Worm (Caenorhabditis elegans): Measurements from ENCODE around the gene F17H10.1.

The F17H10.1 gene

DNA sequence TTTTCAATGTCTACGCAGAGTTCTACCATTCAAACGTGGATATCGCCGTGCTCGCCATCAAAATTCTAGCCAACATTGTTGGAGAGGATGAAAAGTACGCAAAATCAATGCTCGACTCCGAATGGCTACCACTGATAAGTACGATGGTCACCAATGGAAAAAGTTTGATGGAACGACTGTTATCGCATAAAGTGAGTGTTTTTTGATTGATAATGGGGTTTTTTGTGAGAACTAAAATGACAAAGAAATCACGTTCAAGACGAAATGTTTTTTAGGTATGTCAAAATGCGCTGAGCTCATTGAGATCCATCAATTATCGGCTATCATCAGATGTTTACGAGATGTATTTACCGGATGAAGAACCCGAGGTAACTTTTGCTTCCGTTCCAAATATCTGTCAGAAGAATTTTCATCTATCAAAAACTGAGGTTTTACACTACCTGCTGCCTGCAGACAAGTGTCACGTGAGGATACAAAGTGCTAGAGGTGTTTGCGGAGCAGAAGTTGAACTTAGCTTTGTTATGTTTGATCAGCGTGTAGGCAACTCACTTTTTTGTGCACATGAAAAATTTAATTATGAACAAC lies 1.2 kb downstream of the F17H10.1 start (continued):
- TF ChIP-seq mel-28 (tag; optimal IDR thresholded peaks at IDR 0.05; ENCODE audit: borderline replicate concordance), result no peak
- TF ChIP-seq ama-1 (optimal IDR thresholded peaks at IDR 0.05), result peak; percentile 34
- no peak for TF ChIP-seq ama-1 (GFP tag; optimal IDR thresholded peaks at IDR 0.05)
- TF ChIP-seq atf-7 (tag; optimal IDR thresholded peaks at IDR 0.05), result no peak
- no peak for TF ChIP-seq attf-5 (GFP tag; optimal IDR thresholded peaks at IDR 0.05)
- TF ChIP-seq efl-1 (GFP tag; optimal IDR thresholded peaks at IDR 0.05), result no peak
- TF ChIP-seq let-607 (tag; optimal IDR thresholded peaks at IDR 0.05), result no peak
- TF ChIP-seq let-526 (GFP tag; IDR thresholded peaks at IDR 0.05), result 0 out of 2 replicates have a peak, but pooled peaks have one; percentile 35
- TF ChIP-seq egl-18 (GFP tag; IDR thresholded peaks at IDR 0.05), result no peak
- TF ChIP-seq tlf-1 (GFP tag; optimal IDR thresholded peaks at IDR 0.05), result no peak
- no peak for TF ChIP-seq sptf-2 (GFP tag; optimal IDR thresholded peaks at IDR 0.05)
- TF ChIP-seq fkh-3 (tag; optimal IDR thresholded peaks at IDR 0.05), result no peak
- no peak for TF ChIP-seq unc-130 (GFP tag; optimal IDR thresholded peaks at IDR 0.05)
- TF ChIP-seq ekl-4 (GFP tag; IDR thresholded peaks at IDR 0.05), result no peak
- no peak for TF ChIP-seq snpc-1.1 (tag; optimal IDR thresholded peaks at IDR 0.05; ENCODE audit: insufficient read depth)
- TF ChIP-seq B0336.3 (GFP tag; IDR thresholded peaks at IDR 0.05), result 0 out of 2 replicates have a peak, but pooled peaks have one; percentile 40
- no peak for TF ChIP-seq F57C9.4 (tag; optimal IDR thresholded peaks at IDR 0.05)
- TF ChIP-seq madf-3 (GFP tag; IDR thresholded peaks at IDR 0.05), result 0 out of 2 replicates have a peak, but pooled peaks have one; percentile 10
- TF ChIP-seq T26A5.8 (tag; optimal IDR thresholded peaks at IDR 0.05), result no peak
- TF ChIP-seq zfh-2 (GFP tag; conservative IDR thresholded peaks at IDR 0.05), result no peak
- TF ChIP-seq dpff-1 (tag; optimal IDR thresholded peaks at IDR 0.05), result no peak
- no peak for TF ChIP-seq zim-3 (tag; optimal IDR thresholded peaks at IDR 0.05)
- no peak for TF ChIP-seq ccch-3 (GFP tag; optimal IDR thresholded peaks at IDR 0.05)

DNA sequence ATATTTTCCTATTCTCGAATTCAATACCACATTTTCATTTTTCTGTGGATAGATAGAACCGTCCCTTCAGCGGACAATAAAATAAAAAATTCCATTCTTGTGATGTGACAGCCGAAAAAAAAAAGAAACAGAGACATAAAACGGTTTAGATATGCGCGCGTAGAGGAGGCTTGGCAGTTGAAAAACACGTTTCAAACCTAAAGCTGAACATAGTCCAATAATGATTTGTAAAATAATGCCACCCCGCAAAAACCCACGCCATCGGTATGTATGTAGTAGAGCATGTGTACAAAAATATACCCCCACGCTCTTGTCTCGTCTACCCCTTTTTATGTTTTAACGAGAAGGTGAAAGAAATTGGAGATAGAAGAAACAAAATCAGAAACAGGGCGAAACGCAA lies 3.6 kb downstream of the F17H10.1 start:
- TF ChIP-seq sdz-38 (tag; optimal IDR thresholded peaks at IDR 0.05) (no peak), let-526 (GFP tag; IDR thresholded peaks at IDR 0.05) (no peak), ztf-22 (GFP tag; optimal IDR thresholded peaks at IDR 0.05) (no peak), ceh-40 (GFP tag; IDR thresholded peaks at IDR 0.05) (no peak), attf-3 (GFP tag; conservative IDR thresholded peaks at IDR 0.05) (no peak), nhr-120 (GFP tag; IDR thresholded peaks at IDR 0.05) (no peak), F49E8.2 (tag; optimal IDR thresholded peaks at IDR 0.05; ENCODE audit: insufficient read depth) (no peak), lsl-1 (GFP tag; optimal IDR thresholded peaks at IDR 0.05) (no peak), F57A8.1 (GFP tag; optimal IDR thresholded peaks at IDR 0.05) (no peak), rec-8 (tag; optimal IDR thresholded peaks at IDR 0.05) (no peak), K12H6.12 (tag; optimal IDR thresholded peaks at IDR 0.05) (no peak), nfyb-1 (GFP tag; IDR thresholded peaks at IDR 0.05) (no peak; the same call in 1 of the 2 replicates), dpff-1 (tag; optimal IDR thresholded peaks at IDR 0.05) (no peak), snpc-1.3 (tag; optimal IDR thresholded peaks at IDR 0.05; ENCODE audit: insufficient read depth) (no peak), madf-10 (tag; optimal IDR thresholded peaks at IDR 0.05) (no peak), F23B12.7 (tag; optimal IDR thresholded peaks at IDR 0.05; ENCODE audit: insufficient read depth) (no peak), F33H1.4 (GFP tag; IDR thresholded peaks at IDR 0.05) (no peak), tbx-9 (tag; optimal IDR thresholded peaks at IDR 0.05; ENCODE audit: borderline replicate concordance) (no peak), B0035.1 (tag; optimal IDR thresholded peaks at IDR 0.05) (no peak), hmg-20 (GFP tag; IDR thresholded peaks at IDR 0.05) (no peak), ets-4 (GFP tag; optimal IDR thresholded peaks at IDR 0.05) (no peak), Y53F4B.3 (GFP tag; IDR thresholded peaks at IDR 0.05) (no peak), bed-1 (GFP tag; IDR thresholded peaks at IDR 0.05) (no peak), ama-1 (optimal IDR thresholded peaks at IDR 0.05) (peak; percentile 76), ama-1 (GFP tag; optimal IDR thresholded peaks at IDR 0.05) (no peak), ceh-27 (GFP tag; optimal IDR thresholded peaks at IDR 0.05) (no peak), T26A5.8 (tag; optimal IDR thresholded peaks at IDR 0.05) (no peak), nfya-1 (tag; optimal IDR thresholded peaks at IDR 0.05; ENCODE audit: borderline replicate concordance, insufficient read depth) (no peak), ceh-79 (tag; optimal IDR thresholded peaks at IDR 0.05) (no peak)

Measured in whole organism, young adult.